Fruit fly (Drosophila melanogaster) whole organism, embryonic: Measurements from ENCODE around the gene CG32075.

ENCODE experiments used
- BEAF-32 ChIP-seq: fragments of 200-800 bp; sonication (Bioruptor generic); optimal IDR thresholded peaks from 3 replicates; lab custom pipeline; 2017; ENCODE audit warnings: missing biosample characterization, missing genetic modification characterization, mild to moderate bottlenecking, moderate library complexity, missing genetic modification reagents
- CG10147 ChIP-seq: fragments of 200-800 bp; sonication (Bioruptor generic); optimal IDR thresholded peaks from 2 replicates; lab custom pipeline; 2019; ENCODE audit warnings: missing biosample characterization, mild to moderate bottlenecking, missing genetic modification characterization, moderate library complexity
- CG12071 ChIP-seq: fragments of 200-800 bp; sonication (Bioruptor generic); optimal IDR thresholded peaks from 3 replicates; lab custom pipeline; 2018; ENCODE audit warnings: missing biosample characterization, mild to moderate bottlenecking, missing genetic modification characterization
- CG13775 ChIP-seq: fragments of 200-800 bp; sonication (Bioruptor generic); optimal IDR thresholded peaks from 3 replicates; lab custom pipeline; 2017; ENCODE audit warnings: missing biosample characterization, mild to moderate bottlenecking, missing genetic modification characterization
- CG14965 ChIP-seq: fragments of 200-800 bp; sonication (Bioruptor generic); optimal IDR thresholded peaks from 2 replicates; lab custom pipeline; 2016; ENCODE audit warnings: missing biosample characterization, missing genetic modification characterization, borderline replicate concordance
- CG15479 ChIP-seq: fragments of 200-800 bp; sonication (Bioruptor generic); optimal IDR thresholded peaks from 3 replicates; lab custom pipeline; 2019; ENCODE audit warnings: missing biosample characterization, mild to moderate bottlenecking, missing genetic modification characterization, moderate library complexity
- CG15696 ChIP-seq: fragments of 200-800 bp; sonication (Bioruptor generic); optimal IDR thresholded peaks from 2 replicates; lab custom pipeline; 2019; ENCODE audit warnings: missing biosample characterization, mild to moderate bottlenecking, missing genetic modification characterization, moderate library complexity
- CG1602 ChIP-seq: fragments of 200-800 bp; sonication (Bioruptor generic); optimal IDR thresholded peaks from 3 replicates; lab custom pipeline; 2016; ENCODE audit warnings: missing biosample characterization, missing genetic modification characterization
- CG16815 ChIP-seq: fragments of 200-800 bp; sonication (Bioruptor generic); optimal IDR thresholded peaks from 3 replicates; lab custom pipeline; 2017; ENCODE audit warnings: missing biosample characterization, mild to moderate bottlenecking, missing genetic modification characterization
- CG17568 ChIP-seq: fragments of 200-800 bp; sonication (Bioruptor generic); optimal IDR thresholded peaks from 2 replicates; lab custom pipeline; 2018; ENCODE audit warnings: missing biosample characterization, mild to moderate bottlenecking, missing genetic modification characterization, moderate library complexity
- CG17612 ChIP-seq: fragments of 200-800 bp; sonication (Bioruptor generic); IDR thresholded peaks from 2 replicates; pipeline ENCODE4 v1.3.6; 2022; ENCODE audit warnings: missing biosample characterization, missing genetic modification characterization
- CG2129 ChIP-seq: fragments of 200-800 bp; sonication (Bioruptor generic); IDR thresholded peaks from 2 replicates; pipeline ENCODE4 v1.3.6; 2022; ENCODE audit warnings: missing biosample characterization, missing genetic modification characterization; ENCODE audit not compliant: partially characterized antibody
- CG3163 ChIP-seq: fragments of 200-800 bp; sonication (Bioruptor generic); optimal IDR thresholded peaks from 3 replicates; lab custom pipeline; 2016; ENCODE audit warnings: missing biosample characterization, missing genetic modification characterization
- CG32532 ChIP-seq: fragments of 200-800 bp; sonication (Bioruptor generic); IDR thresholded peaks from 2 replicates; pipeline ENCODE4 v1.3.6; 2022; ENCODE audit warnings: missing biosample characterization, missing genetic modification characterization
- CG33557 ChIP-seq: fragments of 200-800 bp; sonication (Bioruptor generic); optimal IDR thresholded peaks from 2 replicates; lab custom pipeline; 2019; ENCODE audit warnings: missing biosample characterization, mild to moderate bottlenecking, missing genetic modification characterization, moderate library complexity
- CG4328 ChIP-seq: fragments of 200-800 bp; sonication (Bioruptor generic); optimal IDR thresholded peaks from 3 replicates; lab custom pipeline; 2017; ENCODE audit warnings: missing biosample characterization, missing genetic modification reagents, missing genetic modification characterization
- CG6175 ChIP-seq: fragments of 200-800 bp; sonication (Bioruptor generic); IDR thresholded peaks from 3 replicates; pipeline ENCODE4 v1.3.6; 2022; ENCODE audit warnings: missing biosample characterization, missing genetic modification characterization
- CG6272 ChIP-seq: fragments of 200-800 bp; sonication (Bioruptor generic); IDR thresholded peaks from 2 replicates; pipeline ENCODE4 v1.3.6; 2022; ENCODE audit warnings: missing biosample characterization, missing genetic modification characterization
- CG6654 ChIP-seq: fragments of 200-800 bp; sonication (Bioruptor generic); optimal IDR thresholded peaks from 2 replicates; lab custom pipeline; 2017; ENCODE audit warnings: missing biosample characterization, mild to moderate bottlenecking, missing genetic modification characterization
- CG6854 ChIP-seq: fragments of 200-800 bp; sonication (Bioruptor generic); optimal IDR thresholded peaks from 3 replicates; lab custom pipeline; 2017; ENCODE audit warnings: missing biosample characterization, mild to moderate bottlenecking, missing genetic modification characterization
- CG7357 ChIP-seq: fragments of 200-800 bp; sonication (Bioruptor generic); IDR thresholded peaks from 3 replicates; pipeline ENCODE4 v1.3.6; 2022; ENCODE audit warnings: missing biosample characterization, missing genetic modification characterization
- CG7987 ChIP-seq: fragments of 200-800 bp; sonication (Bioruptor generic); optimal IDR thresholded peaks from 2 replicates; lab custom pipeline; 2018; ENCODE audit warnings: missing biosample characterization, mild to moderate bottlenecking, missing genetic modification characterization, moderate library complexity
- CG8924 ChIP-seq: fragments of 200-800 bp; optimal IDR thresholded peaks from 3 replicates; lab custom pipeline; 2019; ENCODE audit warnings: missing biosample characterization, mild to moderate bottlenecking, missing genetic modification characterization, moderate library complexity
- CoRest ChIP-seq: fragments of 200-800 bp; sonication (Bioruptor generic); optimal IDR thresholded peaks from 3 replicates; lab custom pipeline; 2018; ENCODE audit warnings: missing biosample characterization, mild to moderate bottlenecking, missing genetic modification characterization, moderate library complexity
- Dad ChIP-seq: fragments of 200-800 bp; sonication (Bioruptor generic); optimal IDR thresholded peaks from 3 replicates; lab custom pipeline; 2016; ENCODE audit warnings: missing biosample characterization, missing genetic modification characterization
- Ets97D ChIP-seq: fragments of 200-800 bp; sonication (Bioruptor generic); optimal IDR thresholded peaks from 3 replicates; lab custom pipeline; 2016; ENCODE audit warnings: missing biosample characterization, missing genetic modification characterization
- NC2β ChIP-seq: fragments of 200-800 bp; sonication (Bioruptor generic); optimal IDR thresholded peaks from 2 replicates; lab custom pipeline; 2016; ENCODE audit warnings: missing biosample characterization, missing genetic modification characterization
- Oli ChIP-seq: fragments of 200-800 bp; sonication (Bioruptor generic); optimal IDR thresholded peaks from 2 replicates; lab custom pipeline; 2018; ENCODE audit warnings: missing biosample characterization, mild to moderate bottlenecking, missing genetic modification characterization, moderate library complexity
- Poxn ChIP-seq: fragments of 200-800 bp; sonication (Bioruptor generic); IDR thresholded peaks from 2 replicates; pipeline ENCODE4 v1.3.6; 2022; ENCODE audit warnings: missing biosample characterization, missing genetic modification characterization
- Spps ChIP-seq: fragments of 200-800 bp; sonication (Bioruptor generic); optimal IDR thresholded peaks from 2 replicates; lab custom pipeline; 2018; ENCODE audit warnings: missing biosample characterization, mild to moderate bottlenecking, missing genetic modification characterization
- Sry-β ChIP-seq: fragments of 200-800 bp; sonication (Bioruptor generic); optimal IDR thresholded peaks from 2 replicates; lab custom pipeline; 2018; ENCODE audit warnings: missing biosample characterization, mild to moderate bottlenecking, missing genetic modification characterization, moderate library complexity
- Vsx1 ChIP-seq: fragments of 200-800 bp; sonication (Bioruptor generic); optimal IDR thresholded peaks from 2 replicates; lab custom pipeline; 2017; ENCODE audit warnings: missing biosample characterization, mild to moderate bottlenecking, missing genetic modification characterization, missing genetic modification reagents
- ac ChIP-seq: fragments of 200-800 bp; sonication (Bioruptor generic); optimal IDR thresholded peaks from 3 replicates; lab custom pipeline; 2017; ENCODE audit warnings: missing biosample characterization, mild to moderate bottlenecking, missing genetic modification characterization
- cas ChIP-seq: fragments of 200-800 bp; sonication (Bioruptor generic); IDR thresholded peaks from 2 replicates; pipeline ENCODE4 v1.3.6; 2022; ENCODE audit warnings: missing biosample characterization, missing genetic modification characterization
- ci ChIP-seq: fragments of 200-800 bp; sonication (Bioruptor generic); IDR thresholded peaks from 3 replicates; pipeline ENCODE4 v1.3.6; 2022; ENCODE audit warnings: missing biosample characterization, missing genetic modification characterization
- dmrt99B ChIP-seq: fragments of 200-800 bp; sonication (Bioruptor generic); optimal IDR thresholded peaks from 2 replicates; lab custom pipeline; 2018; ENCODE audit warnings: missing biosample characterization, mild to moderate bottlenecking, missing genetic modification characterization, moderate library complexity
- dpn ChIP-seq, 2 experiments: fragments of 200-800 bp; sonication (Bioruptor generic); optimal IDR thresholded peaks; 3 replicates each; lab custom pipeline; 2016; ENCODE audit warnings: missing biosample characterization in 2 of 2, missing genetic modification characterization in 2 of 2
- ems ChIP-seq: fragments of 200-800 bp; sonication (Bioruptor generic); optimal IDR thresholded peaks from 3 replicates; lab custom pipeline; 2016; ENCODE audit warnings: missing biosample characterization, missing genetic modification characterization
- fd64A ChIP-seq: fragments of 200-800 bp; sonication (Bioruptor generic); optimal IDR thresholded peaks from 3 replicates; lab custom pipeline; 2018; ENCODE audit warnings: missing biosample characterization, mild to moderate bottlenecking, missing genetic modification characterization
- gce ChIP-seq: fragments of 200-800 bp; sonication (Bioruptor generic); IDR thresholded peaks from 3 replicates; pipeline ENCODE4 v1.3.6; 2022; ENCODE audit warnings: missing biosample characterization, missing genetic modification characterization
- h ChIP-seq: fragments of >200 bp; optimal IDR thresholded peaks from 2 replicates; lab custom pipeline; 2017
- ham ChIP-seq: fragments of 200-800 bp; sonication (Bioruptor generic); IDR thresholded peaks from 2 replicates; pipeline ENCODE4 v1.3.6; 2022; ENCODE audit warnings: missing biosample characterization, missing genetic modification characterization
- ind ChIP-seq: fragments of 200-800 bp; sonication (Bioruptor generic); optimal IDR thresholded peaks from 3 replicates; lab custom pipeline; 2016; ENCODE audit warnings: missing biosample characterization, missing genetic modification characterization
- lov ChIP-seq, 2 experiments: fragments of 200-800 bp in 1 of 2; fragments of >200 bp in 1 of 2; sonication (Bioruptor generic) in 1 of 2; IDR thresholded peaks in 1 of 2; optimal IDR thresholded peaks in 1 of 2; 2 replicates in 1 of 2; 3 replicates in 1 of 2; pipeline versions ENCODE4 v1.3.6 to Lab custom; 2017 to 2022; ENCODE audit warnings: missing biosample characterization in 1 of 2, missing genetic modification characterization in 1 of 2
- nmo ChIP-seq: fragments of 200-800 bp; sonication (Bioruptor generic); optimal IDR thresholded peaks from 2 replicates; lab custom pipeline; 2018; ENCODE audit warnings: missing biosample characterization, mild to moderate bottlenecking, missing genetic modification characterization, moderate library complexity
- p53 ChIP-seq: fragments of 200-800 bp; sonication (Bioruptor generic); optimal IDR thresholded peaks from 2 replicates; lab custom pipeline; 2016; ENCODE audit warnings: missing biosample characterization, missing genetic modification characterization
- repo ChIP-seq: fragments of 200-800 bp; sonication (Bioruptor generic); optimal IDR thresholded peaks from 2 replicates; lab custom pipeline; 2016; ENCODE audit warnings: missing biosample characterization, missing genetic modification characterization
- wdn ChIP-seq: fragments of 200-800 bp; sonication (Bioruptor generic); IDR thresholded peaks from 2 replicates; pipeline ENCODE4 v1.3.6; 2022; ENCODE audit warnings: missing biosample characterization, missing genetic modification characterization
- zen ChIP-seq: fragments of 200-800 bp; sonication (Bioruptor generic); optimal IDR thresholded peaks from 3 replicates; lab custom pipeline; 2018; ENCODE audit warnings: missing biosample characterization, mild to moderate bottlenecking, missing genetic modification characterization, moderate library complexity

Gene CG32075

dm6 chr3L:11113198-11114197, 48.8 kb upstream of the CG32075 start, which contains the start of gene Sod1 (continued):
- TF ChIP-seq CG6654 (no peak), CG32532 (GFP tag; lab: Robert Waterston, UW) (no peak), lov (optimal IDR thresholded peaks at IDR 0.05; lab: Kevin White, UChicago) (no peak), lov (GFP tag; IDR thresholded peaks at IDR 0.05; lab: Robert Waterston, UW) (no peak), dpn (GFP tag; optimal IDR thresholded peaks at IDR 0.05; lab: Kevin White, UChicago) (no peak), CG6854 (GFP tag; lab: Kevin White, UChicago) (no peak), Dad (GFP tag; lab: Kevin White, UChicago) (no peak), Sry-β (no peak), Oli (no peak), h (lab: Kevin White, UChicago) (no peak), CG7357 (GFP tag; lab: Robert Waterston, UW) (peak; percentile 71), zen (tag; lab: Kevin White, UChicago) (no peak), dmrt99B (tag; lab: Kevin White, UChicago) (no peak), CG10147 (no peak), nmo (peak; percentile 31), Ets97D (peak; percentile 38), CG13775 (GFP tag; lab: Kevin White, UChicago) (no peak), CG16815 (GFP tag; lab: Kevin White, UChicago) (no peak), ind (no peak), CG4328 (GFP tag; lab: Kevin White, UChicago) (no peak), cas (GFP tag; lab: Robert Waterston, UW) (no peak), Spps (no peak), CG3163 (GFP tag; lab: Kevin White, UChicago) (no peak), ci (GFP tag; lab: Robert Waterston, UW) (no peak), ham (GFP tag; lab: Robert Waterston, UW) (no peak), CG2129 (GFP tag; lab: Robert Waterston, UW) (no peak), ems (GFP tag; lab: Kevin White, UChicago) (no peak), CG14965 (GFP tag; lab: Kevin White, UChicago) (no peak), CoRest (tag; lab: Kevin White, UChicago) (peak; percentile 26), CG15479 (no peak), wdn (GFP tag; lab: Robert Waterston, UW) (no peak), CG1602 (GFP tag; lab: Kevin White, UChicago) (no peak), CG6175 (no peak), CG7987 (GFP tag; lab: Kevin White, UChicago) (no peak), NC2β (GFP tag; lab: Kevin White, UChicago) (no peak), gce (GFP tag; lab: Robert Waterston, UW) (no peak), p53 (no peak), BEAF-32 (GFP tag; lab: Kevin White, UChicago) (peak; percentile 20), fd64A (GFP tag; lab: Kevin White, UChicago) (no peak), CG15696 (tag; lab: Kevin White, UChicago) (no peak), Poxn (GFP tag; lab: Robert Waterston, UW) (no peak), CG17568 (GFP tag; lab: Kevin White, UChicago) (no peak), CG33557 (GFP tag; lab: Kevin White, UChicago) (no peak), repo (GFP tag; lab: Kevin White, UChicago) (no peak), Vsx1 (no peak), CG6272 (GFP tag; lab: Robert Waterston, UW) (no peak), CG12071 (GFP tag; lab: Kevin White, UChicago) (no peak), CG17612 (GFP tag; lab: Robert Waterston, UW) (no peak), ac (GFP tag; lab: Kevin White, UChicago) (no peak), CG8924 (tag; lab: Kevin White, UChicago) (no peak)
